Worm (Caenorhabditis elegans): ENCODE results near the gene C04B4.5.

DNA sequence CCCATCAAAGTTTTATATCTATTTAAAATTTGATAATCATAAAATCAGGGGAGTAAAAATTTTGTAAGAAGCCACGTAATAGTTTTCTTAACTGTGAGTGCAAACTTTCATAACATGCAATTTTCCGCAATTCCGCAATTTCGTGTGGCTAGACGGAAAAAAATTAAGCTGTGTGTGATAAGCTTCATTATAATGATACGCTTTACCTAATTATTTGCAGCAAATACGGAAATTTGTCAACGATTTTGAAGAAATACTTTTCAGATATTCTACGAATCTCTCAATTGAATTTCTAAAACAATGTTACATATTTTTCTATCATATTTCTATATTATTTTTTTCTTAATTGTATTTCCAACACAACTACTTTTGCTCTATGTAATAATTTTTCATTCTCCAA, 43.6 kb upstream of the C04B4.5 start, which contains the start of gene srd-46:
- TF ChIP-seq unc-62 (GFP tag; optimal IDR thresholded peaks at IDR 0.05 in 1 of 2) = no peak
- no peak for TF ChIP-seq unc-62 (tag; optimal IDR thresholded peaks at IDR 0.05)
- TF ChIP-seq nhr-6 (tag; optimal IDR thresholded peaks at IDR 0.05) = no peak
- TF ChIP-seq gei-8 (GFP tag; optimal IDR thresholded peaks at IDR 0.05) = no peak
- TF ChIP-seq ceh-82 (tag; optimal IDR thresholded peaks at IDR 0.05) = no peak
- TF ChIP-seq Y5F2A.4 (GFP tag; optimal IDR thresholded peaks at IDR 0.05) = no peak
- no peak for TF ChIP-seq F26F4.8 (GFP tag; conservative IDR thresholded peaks at IDR 0.05)
- no peak for TF ChIP-seq lim-7 (GFP tag; IDR thresholded peaks at IDR 0.05)
- TF ChIP-seq ama-1 (optimal IDR thresholded peaks at IDR 0.05) = no peak
- TF ChIP-seq snpc-1.2 (GFP tag; IDR thresholded peaks at IDR 0.05) = no peak
- TF ChIP-seq saeg-2 (GFP tag; IDR thresholded peaks at IDR 0.05) = no peak
- TF ChIP-seq fos-1 (tag; optimal IDR thresholded peaks at IDR 0.05) = no peak

Measured in whole organism, L4 larva.